Worm (Caenorhabditis elegans): ENCODE data around the gene ncx-9.

DNA sequence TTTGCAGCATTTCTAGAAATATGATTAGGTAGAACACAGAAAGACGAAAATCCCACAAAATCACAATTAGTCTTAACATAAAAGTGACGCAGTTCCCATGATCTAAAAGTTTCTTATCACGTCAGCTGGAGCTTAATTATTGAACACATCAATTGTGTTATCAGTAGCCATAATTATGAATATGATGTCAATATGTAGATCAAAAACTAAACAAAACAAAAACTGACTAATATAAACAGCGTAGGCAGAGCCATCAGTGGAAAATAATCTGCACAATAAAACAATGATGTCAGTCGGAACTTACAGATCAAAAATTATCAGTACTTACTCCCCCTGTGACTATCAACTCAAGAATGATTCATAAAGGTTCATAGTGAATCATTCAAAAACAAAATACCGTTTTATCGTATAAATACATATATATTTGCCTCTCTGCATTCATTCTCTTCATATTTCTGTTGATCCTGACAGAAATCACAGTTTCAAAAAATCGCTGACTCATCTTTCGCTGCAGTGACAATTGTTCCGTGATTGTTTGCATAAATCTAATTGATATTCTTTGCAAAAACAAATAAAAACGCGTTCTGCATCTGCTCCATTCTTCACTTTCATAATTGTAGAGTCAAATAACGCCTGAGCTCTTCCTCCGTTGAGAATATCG, 17.3 kb upstream of the ncx-9 start, which contains the start of gene srr-6:
- TF ChIP-seq ztf-4 (tag; optimal IDR thresholded peaks at IDR 0.05) (no peak), unc-62 (GFP tag; optimal IDR thresholded peaks at IDR 0.05) (no peak), ztf-11 (tag; optimal IDR thresholded peaks at IDR 0.05) (no peak), nhr-11 (tag; optimal IDR thresholded peaks at IDR 0.05) (no peak), lsy-2 (tag; optimal IDR thresholded peaks at IDR 0.05) (no peak), mdl-1 (tag; optimal IDR thresholded peaks at IDR 0.05) (no peak), ceh-16 (tag; optimal IDR thresholded peaks at IDR 0.05) (no peak), elt-3 (tag; optimal IDR thresholded peaks at IDR 0.05) (no peak)
